Fruit fly (Drosophila melanogaster) whole organism, embryonic: ENCODE data around the gene Tob.

ENCODE experiments used
- Ada2b ChIP-seq: fragments of 200-800 bp; sonication (Bioruptor generic); IDR thresholded peaks from 2 replicates; pipeline ENCODE4 v1.3.6; 2022; ENCODE audit warnings: missing biosample characterization, missing genetic modification characterization
- Adf1 ChIP-seq: fragments of 200-800 bp; sonication (Bioruptor generic); IDR thresholded peaks from 2 replicates; pipeline ENCODE4 v1.3.6; 2022; ENCODE audit warnings: missing biosample characterization, missing genetic modification characterization
- Atf-2 ChIP-seq: fragments of 200-800 bp; sonication (Bioruptor generic); optimal IDR thresholded peaks from 2 replicates; lab custom pipeline; 2016; ENCODE audit warnings: missing biosample characterization, missing genetic modification characterization
- Atf6 ChIP-seq: fragments of 200-800 bp; sonication (Bioruptor generic); IDR thresholded peaks from 2 replicates; pipeline ENCODE4 v1.3.6; 2022; ENCODE audit warnings: missing biosample characterization, missing genetic modification characterization
- CG10274 ChIP-seq: fragments of 200-800 bp; sonication (Bioruptor generic); optimal IDR thresholded peaks from 3 replicates; lab custom pipeline; 2017; ENCODE audit warnings: missing biosample characterization, mild to moderate bottlenecking, missing genetic modification characterization
- CG13123 ChIP-seq: fragments of 200-800 bp; sonication (Bioruptor generic); optimal IDR thresholded peaks from 2 replicates; lab custom pipeline; 2016; ENCODE audit warnings: missing biosample characterization, missing genetic modification characterization
- CG13296 ChIP-seq: fragments of 200-800 bp; sonication (Bioruptor generic); optimal IDR thresholded peaks from 3 replicates; lab custom pipeline; 2018; ENCODE audit warnings: missing biosample characterization, mild to moderate bottlenecking, missing genetic modification characterization
- CG14050 ChIP-seq: fragments of 200-800 bp; sonication (Bioruptor generic); IDR thresholded peaks from 3 replicates; pipeline ENCODE4 v1.3.6; 2022; ENCODE audit warnings: missing biosample characterization, missing genetic modification characterization
- CG14441 ChIP-seq: fragments of 200-800 bp; sonication (Bioruptor generic); IDR thresholded peaks from 2 replicates; pipeline ENCODE4 v1.3.6; 2022; ENCODE audit warnings: missing biosample characterization, missing genetic modification characterization
- CG14710 ChIP-seq: fragments of 200-800 bp; sonication (Bioruptor generic); optimal IDR thresholded peaks from 3 replicates; lab custom pipeline; 2019; ENCODE audit warnings: missing biosample characterization, mild to moderate bottlenecking, missing genetic modification characterization, moderate library complexity
- CG15011 ChIP-seq: fragments of 200-800 bp; sonication (Bioruptor generic); optimal IDR thresholded peaks from 3 replicates; lab custom pipeline; 2018; ENCODE audit warnings: missing biosample characterization, mild to moderate bottlenecking, missing genetic modification characterization
- CG16815 ChIP-seq: fragments of 200-800 bp; sonication (Bioruptor generic); optimal IDR thresholded peaks from 3 replicates; lab custom pipeline; 2017; ENCODE audit warnings: missing biosample characterization, mild to moderate bottlenecking, missing genetic modification characterization
- CG17385 ChIP-seq: fragments of 200-800 bp; sonication (Bioruptor generic); optimal IDR thresholded peaks from 3 replicates; lab custom pipeline; 2018; ENCODE audit warnings: missing biosample characterization, mild to moderate bottlenecking, missing genetic modification characterization
- CG17568 ChIP-seq: fragments of 200-800 bp; sonication (Bioruptor generic); optimal IDR thresholded peaks from 2 replicates; lab custom pipeline; 2018; ENCODE audit warnings: missing biosample characterization, mild to moderate bottlenecking, missing genetic modification characterization, moderate library complexity
- CG31365 ChIP-seq: fragments of 200-800 bp; sonication (Bioruptor generic); optimal IDR thresholded peaks from 2 replicates; lab custom pipeline; 2018; ENCODE audit warnings: missing biosample characterization, mild to moderate bottlenecking, missing genetic modification characterization
- CG3726 ChIP-seq: fragments of 200-800 bp; sonication (Bioruptor generic); IDR thresholded peaks from 3 replicates; pipeline ENCODE4, ENCODE4 v1.3.6; 2022; ENCODE audit warnings: missing biosample characterization, missing genetic modification characterization
- CG4707 ChIP-seq: fragments of 200-800 bp; sonication (Bioruptor generic); optimal IDR thresholded peaks from 2 replicates; lab custom pipeline; 2018; ENCODE audit warnings: missing biosample characterization, mild to moderate bottlenecking, missing genetic modification characterization, moderate library complexity
- CG4730 ChIP-seq: fragments of 200-800 bp; sonication (Bioruptor generic); IDR thresholded peaks from 2 replicates; pipeline ENCODE4 v1.3.6; 2022; ENCODE audit warnings: missing biosample characterization, missing genetic modification characterization
- CG4820 ChIP-seq: fragments of 200-800 bp; sonication (Bioruptor generic); optimal IDR thresholded peaks from 3 replicates; lab custom pipeline; 2016; ENCODE audit warnings: missing biosample characterization, missing genetic modification characterization
- CG4854 ChIP-seq: fragments of 200-800 bp; sonication (Bioruptor generic); optimal IDR thresholded peaks from 2 replicates; lab custom pipeline; 2016; ENCODE audit warnings: missing biosample characterization, missing genetic modification characterization, inconsistent platforms
- CG5180 ChIP-seq: fragments of 200-800 bp; sonication (Bioruptor generic); optimal IDR thresholded peaks from 3 replicates; lab custom pipeline; 2017; ENCODE audit warnings: missing biosample characterization, missing genetic modification characterization, mild to moderate bottlenecking, moderate library complexity, missing genetic modification reagents
- CG8944 ChIP-seq: fragments of 200-800 bp; sonication (Bioruptor generic); optimal IDR thresholded peaks from 3 replicates; lab custom pipeline; 2016; ENCODE audit warnings: missing biosample characterization, missing genetic modification characterization
- CrebB ChIP-seq: fragments of 200-800 bp; sonication (Bioruptor generic); optimal IDR thresholded peaks from 3 replicates; lab custom pipeline; 2018; ENCODE audit warnings: missing biosample characterization, mild to moderate bottlenecking, missing genetic modification characterization
- Dll ChIP-seq: fragments of 200-800 bp; sonication (Bioruptor generic); IDR thresholded peaks from 4 replicates; pipeline ENCODE4 v1.3.6; 2022; ENCODE audit warnings: missing biosample characterization, missing genetic modification characterization; ENCODE audit not compliant: partially characterized antibody
- Dp ChIP-seq: fragments of 200-800 bp; sonication (Bioruptor generic); optimal IDR thresholded peaks from 2 replicates; lab custom pipeline; 2018; ENCODE audit warnings: missing biosample characterization, mild to moderate bottlenecking, missing genetic modification characterization, moderate library complexity
- E2f2 ChIP-seq: fragments of 200-800 bp; sonication (Bioruptor generic); IDR thresholded peaks from 2 replicates; pipeline ENCODE4 v1.3.6; 2022; ENCODE audit warnings: missing biosample characterization, missing genetic modification characterization
- Fer2 ChIP-seq: fragments of 200-800 bp; sonication (Bioruptor generic); optimal IDR thresholded peaks from 2 replicates; lab custom pipeline; 2018; ENCODE audit warnings: missing biosample characterization, mild to moderate bottlenecking, missing genetic modification characterization, moderate library complexity
- H2.0 ChIP-seq: fragments of 200-800 bp; sonication (Bioruptor generic); IDR thresholded peaks from 2 replicates; pipeline ENCODE4 v1.3.6; 2022; ENCODE audit warnings: missing biosample characterization, missing genetic modification characterization
- Hand ChIP-seq: fragments of 200-800 bp; sonication (Bioruptor generic); optimal IDR thresholded peaks from 2 replicates; lab custom pipeline; 2017; ENCODE audit warnings: mild to moderate bottlenecking, missing biosample characterization, missing genetic modification reagents, missing genetic modification characterization
- NFAT ChIP-seq: fragments of 200-800 bp; sonication (Bioruptor generic); IDR thresholded peaks from 2 replicates; pipeline ENCODE4 v1.3.6; 2022; ENCODE audit warnings: missing biosample characterization, missing genetic modification characterization
- Rx ChIP-seq: fragments of 200-800 bp; sonication (Bioruptor generic); IDR thresholded peaks from 2 replicates; pipeline ENCODE4 v1.3.6; 2022; ENCODE audit warnings: missing biosample characterization, missing genetic modification characterization
- Sry-δ ChIP-seq: fragments of 200-800 bp; sonication (Bioruptor generic); optimal IDR thresholded peaks from 2 replicates; lab custom pipeline; 2016; ENCODE audit warnings: missing biosample characterization, missing genetic modification characterization
- TFAM ChIP-seq: fragments of 200-800 bp; sonication (Bioruptor generic); optimal IDR thresholded peaks from 2 replicates; lab custom pipeline; 2017; ENCODE audit warnings: missing biosample characterization, missing genetic modification characterization, inconsistent platforms
- al ChIP-seq: fragments of 200-800 bp; sonication (Bioruptor generic); IDR thresholded peaks from 2 replicates; pipeline ENCODE4 v1.3.6; 2022; ENCODE audit warnings: missing biosample characterization, missing genetic modification characterization
- az2 ChIP-seq: fragments of 200-800 bp; sonication (Bioruptor generic); optimal IDR thresholded peaks from 3 replicates; lab custom pipeline; 2016; ENCODE audit warnings: missing biosample characterization, missing genetic modification characterization
- caup ChIP-seq: fragments of 200-800 bp; sonication (Bioruptor generic); optimal IDR thresholded peaks from 3 replicates; lab custom pipeline; 2017; ENCODE audit warnings: missing biosample characterization, mild to moderate bottlenecking, missing genetic modification characterization, moderate library complexity; ENCODE audit not compliant: severe bottlenecking
- cg ChIP-seq: fragments of 200-800 bp; sonication (Bioruptor generic); optimal IDR thresholded peaks from 3 replicates; lab custom pipeline; 2019; ENCODE audit warnings: missing biosample characterization, mild to moderate bottlenecking, missing genetic modification characterization, moderate library complexity
- chn ChIP-seq: fragments of 200-800 bp; sonication (Bioruptor generic); optimal IDR thresholded peaks from 2 replicates; lab custom pipeline; 2016; ENCODE audit warnings: missing biosample characterization, missing genetic modification characterization
- fd64A ChIP-seq: fragments of 200-800 bp; sonication (Bioruptor generic); optimal IDR thresholded peaks from 3 replicates; lab custom pipeline; 2018; ENCODE audit warnings: missing biosample characterization, mild to moderate bottlenecking, missing genetic modification characterization
- gcm2 ChIP-seq: fragments of 200-800 bp; sonication (Bioruptor generic); optimal IDR thresholded peaks from 2 replicates; lab custom pipeline; 2016; ENCODE audit warnings: missing biosample characterization, missing genetic modification characterization
- klu ChIP-seq: fragments of 200-800 bp; sonication (Bioruptor generic); IDR thresholded peaks from 2 replicates; pipeline ENCODE4 v1.3.6; 2022; ENCODE audit warnings: missing biosample characterization, missing genetic modification characterization
- kni ChIP-seq: fragments of 200-800 bp; sonication (Bioruptor generic); optimal IDR thresholded peaks from 3 replicates; lab custom pipeline; 2017; ENCODE audit warnings: mild to moderate bottlenecking, missing biosample characterization, missing genetic modification reagents, missing genetic modification characterization
- knrl ChIP-seq: fragments of 200-800 bp; sonication (Bioruptor generic); IDR thresholded peaks from 3 replicates; pipeline ENCODE4 v1.3.6; 2022; ENCODE audit warnings: missing biosample characterization, missing genetic modification characterization; ENCODE audit not compliant: partially characterized antibody
- nmo ChIP-seq: fragments of 200-800 bp; sonication (Bioruptor generic); optimal IDR thresholded peaks from 2 replicates; lab custom pipeline; 2018; ENCODE audit warnings: missing biosample characterization, mild to moderate bottlenecking, missing genetic modification characterization, moderate library complexity
- org-1 ChIP-seq: fragments of 200-800 bp; sonication (Bioruptor generic); optimal IDR thresholded peaks from 2 replicates; lab custom pipeline; 2017; ENCODE audit warnings: missing biosample characterization, missing genetic modification characterization
- pho ChIP-seq: fragments of 200-800 bp; sonication (Bioruptor generic); optimal IDR thresholded peaks from 2 replicates; lab custom pipeline; 2016; ENCODE audit warnings: missing biosample characterization, missing genetic modification characterization
- rib ChIP-seq: fragments of 200-800 bp; sonication (Bioruptor generic); IDR thresholded peaks from 2 replicates; pipeline ENCODE4 v1.3.6; 2022; ENCODE audit warnings: missing biosample characterization, missing genetic modification characterization
- sc ChIP-seq, 3 experiments: fragments of >200 bp in 2 of 3; fragments of 200-800 bp in 1 of 3; sonication (Bioruptor generic) in 1 of 3; optimal IDR thresholded peaks; 2 replicates in 2 of 3; 3 replicates in 1 of 3; lab custom pipeline; 2017; ENCODE audit warnings: mild to moderate bottlenecking in 1 of 3, missing biosample characterization in 1 of 3, missing genetic modification characterization in 1 of 3, missing genetic modification reagents in 1 of 3
- tin ChIP-seq: fragments of 200-800 bp; sonication (Bioruptor generic); optimal IDR thresholded peaks from 3 replicates; lab custom pipeline; 2016; ENCODE audit warnings: missing biosample characterization, missing genetic modification characterization
- wor ChIP-seq: fragments of 200-800 bp; sonication (Bioruptor generic); IDR thresholded peaks from 2 replicates; pipeline ENCODE4 v1.3.6; 2022; ENCODE audit warnings: missing biosample characterization, missing genetic modification characterization
- zf30C ChIP-seq: fragments of 200-800 bp; sonication (Bioruptor generic); optimal IDR thresholded peaks from 3 replicates; lab custom pipeline; 2018; ENCODE audit warnings: missing biosample characterization, mild to moderate bottlenecking, missing genetic modification characterization

Gene Tob

dm6 chrX:16103482-16103881, 12.2 kb upstream of the Tob start (continued):
- TF ChIP-seq sc (optimal IDR thresholded peaks at IDR 0.05; lab: Kevin White, UChicago) = no peak
- no peak for TF ChIP-seq sc (GFP tag; optimal IDR thresholded peaks at IDR 0.05; lab: Kevin White, UChicago)
- peak; percentile 8 for TF ChIP-seq org-1 (GFP tag; lab: Kevin White, UChicago)
- 0 out of 2 replicates have a peak, but pooled peaks have one; percentile 13 for TF ChIP-seq al (GFP tag; lab: Robert Waterston, UW)
- no peak for TF ChIP-seq Dll
- peak; percentile 18 for TF ChIP-seq CG8944 (GFP tag; lab: Kevin White, UChicago)
- TF ChIP-seq CG14050 (GFP tag; lab: Robert Waterston, UW) = no peak; the same call in 2 of the 3 replicates
- TF ChIP-seq CG4730 (GFP tag; lab: Robert Waterston, UW) = no peak
- 0 out of 3 replicates have a peak, but pooled peaks have one; percentile 39 for TF ChIP-seq CG3726 (GFP tag; lab: Robert Waterston, UW)
- no peak for TF ChIP-seq CG15011 (GFP tag; lab: Kevin White, UChicago)
- TF ChIP-seq CG17385 = no peak
- TF ChIP-seq Adf1 (GFP tag; lab: Robert Waterston, UW) = no peak
- no peak for TF ChIP-seq cg (GFP tag; lab: Kevin White, UChicago)
- no peak for TF ChIP-seq CG31365
- peak; percentile 54 for TF ChIP-seq az2
- TF ChIP-seq tin = peak; percentile 46
- no peak for TF ChIP-seq CG16815 (GFP tag; lab: Kevin White, UChicago)
- TF ChIP-seq kni = no peak
- TF ChIP-seq CG14441 (GFP tag; lab: Robert Waterston, UW) = peak; percentile 56
- TF ChIP-seq caup (GFP tag; lab: Kevin White, UChicago) = no peak
- TF ChIP-seq Rx (GFP tag; lab: Robert Waterston, UW) = peak; percentile 47
- no peak for TF ChIP-seq CG5180 (GFP tag; lab: Kevin White, UChicago)
- TF ChIP-seq E2f2 = 0 out of 2 replicates have a peak, but pooled peaks have one; percentile 32
- no peak for TF ChIP-seq CG10274 (GFP tag; lab: Kevin White, UChicago)
- no peak for TF ChIP-seq TFAM (GFP tag; lab: Kevin White, UChicago)
- no peak for TF ChIP-seq Sry-δ
- peak; percentile 54; the same call in 1 of the 2 replicates for TF ChIP-seq Ada2b (GFP tag; lab: Robert Waterston, UW)
- TF ChIP-seq CG4854 (GFP tag; lab: Kevin White, UChicago) = no peak
- TF ChIP-seq rib (GFP tag; lab: Robert Waterston, UW) = no peak
- TF ChIP-seq H2.0 (GFP tag; lab: Robert Waterston, UW) = 0 out of 2 replicates have a peak, but pooled peaks have one; percentile 18
- TF ChIP-seq Fer2 (tag; lab: Kevin White, UChicago) = no peak
- TF ChIP-seq nmo (GFP tag; lab: Kevin White, UChicago) = peak; percentile 53
- TF ChIP-seq CrebB (tag; lab: Kevin White, UChicago) = no peak
- no peak for TF ChIP-seq fd64A (GFP tag; lab: Kevin White, UChicago)
- no peak for TF ChIP-seq CG4707 (GFP tag; lab: Kevin White, UChicago)
- TF ChIP-seq knrl (GFP tag; lab: Robert Waterston, UW) = no peak
- no peak for TF ChIP-seq NFAT (GFP tag; lab: Robert Waterston, UW)
- no peak for TF ChIP-seq wor (GFP tag; lab: Robert Waterston, UW)
- TF ChIP-seq gcm2 (GFP tag; lab: Kevin White, UChicago) = peak; percentile 6
- TF ChIP-seq pho (GFP tag; lab: Kevin White, UChicago) = no peak
- TF ChIP-seq CG17568 = no peak
- no peak for TF ChIP-seq CG13123 (GFP tag; lab: Kevin White, UChicago)
- no peak for TF ChIP-seq Atf6
- peak; percentile 22 for TF ChIP-seq zf30C (GFP tag; lab: Kevin White, UChicago)
- TF ChIP-seq CG14710 = no peak
- peak; percentile 31 for TF ChIP-seq CG4820 (GFP tag; lab: Kevin White, UChicago)
- no peak for TF ChIP-seq Hand (GFP tag; lab: Kevin White, UChicago)
- TF ChIP-seq Atf-2 (GFP tag; lab: Kevin White, UChicago) = peak; percentile 11
- no peak for TF ChIP-seq Dp
- TF ChIP-seq klu (GFP tag; lab: Robert Waterston, UW) = no peak
- TF ChIP-seq CG13296 (GFP tag; lab: Kevin White, UChicago) = no peak
- TF ChIP-seq chn = peak; percentile 0
